Fruit fly (Drosophila melanogaster): ENCODE results near the gene CG7706.

Gene CG7706

DNA sequence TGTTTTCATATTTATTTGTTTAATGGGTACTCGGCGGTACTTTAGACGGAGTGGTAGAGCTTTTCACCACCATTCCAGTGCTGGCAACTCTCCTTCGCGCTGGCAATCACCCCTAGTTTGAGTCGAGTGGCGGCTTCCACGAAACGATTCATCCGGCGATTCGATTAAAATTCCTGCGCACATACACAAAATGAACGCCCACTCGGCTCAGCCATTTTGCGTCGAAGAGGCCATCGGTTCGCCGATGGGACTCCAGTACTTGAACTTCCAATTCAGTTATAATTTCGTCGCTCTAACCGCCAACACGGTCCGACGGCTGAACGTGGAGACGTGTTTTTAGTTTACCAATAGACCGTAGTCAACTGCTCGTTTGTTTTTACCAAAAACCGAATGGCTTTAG lies 2.7 kb downstream of the CG7706 start, which contains the start of the genes CG46318 and ChT:
CG46318 (plus strand) TSS at position 273 of the 400 bp plus-strand sequence.
ChT (plus strand) TSS at position 273 of the 400 bp plus-strand sequence.
- no peak for TF ChIP-seq noc (tag; optimal IDR thresholded peaks at IDR 0.05)

DNA sequence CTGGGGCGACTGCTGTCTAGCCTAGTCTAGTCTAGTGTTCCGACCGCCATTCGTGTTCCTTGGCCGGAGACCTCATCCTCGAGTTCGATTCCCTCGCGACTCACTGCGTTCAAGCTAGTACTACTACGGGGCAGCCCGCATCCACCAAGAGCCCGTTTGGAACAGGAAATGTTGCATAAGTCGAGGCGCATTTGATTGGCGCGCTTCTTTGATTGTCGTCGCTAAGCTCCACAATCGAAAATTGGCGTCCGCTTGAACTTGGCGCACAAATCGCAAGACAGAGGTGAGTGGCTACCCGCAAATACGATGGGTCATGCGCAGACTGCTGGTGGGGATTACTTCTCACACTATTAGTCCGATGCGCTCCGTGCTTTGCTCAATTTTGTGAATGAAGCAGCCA lies 3.4 kb downstream of the CG7706 start:
- no peak for TF ChIP-seq noc (tag; optimal IDR thresholded peaks at IDR 0.05)

DNA sequence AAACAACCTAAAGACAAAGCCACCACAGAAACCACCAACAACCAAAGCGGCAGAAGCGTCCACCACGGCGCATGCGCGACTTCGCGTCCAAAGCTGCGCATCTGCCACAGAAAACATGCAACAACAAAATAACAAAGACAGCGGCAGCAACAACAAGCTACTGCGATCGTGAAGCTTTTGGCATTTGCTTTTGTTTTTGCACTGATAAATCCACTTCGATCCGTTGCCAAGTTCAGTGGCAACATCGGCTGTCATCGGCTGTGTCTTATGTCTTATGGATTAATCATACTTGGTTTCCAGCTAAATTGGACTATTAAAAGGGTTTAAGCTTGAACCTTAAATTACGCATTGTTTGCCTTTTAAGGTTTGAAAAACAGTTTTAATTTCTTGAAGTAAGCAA lies 15.0 kb downstream of the CG7706 start, which contains the start of gene Muc91C:
Muc91C (minus strand) TSS at position 101 of the 400 bp plus-strand sequence.
- TF ChIP-seq noc (tag; optimal IDR thresholded peaks at IDR 0.05), result no peak

DNA sequence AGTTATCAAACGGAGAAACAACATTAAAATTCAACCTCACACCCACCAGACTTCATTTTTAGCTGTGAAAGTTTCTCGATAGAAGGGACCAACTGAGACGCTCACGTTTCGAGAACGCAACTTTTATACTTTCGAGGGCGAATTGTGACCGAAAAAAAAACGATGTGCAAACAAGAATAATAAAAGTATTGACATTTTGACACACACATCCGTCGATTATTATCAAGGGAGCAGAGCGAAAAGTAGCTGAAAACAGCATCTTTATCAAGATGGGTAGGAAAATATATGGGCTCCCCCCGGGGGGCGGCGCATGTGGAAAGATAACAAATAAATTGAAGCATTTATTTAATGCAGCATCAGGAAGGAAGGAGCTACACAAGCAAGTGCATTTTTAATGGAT lies 16.0 kb downstream of the CG7706 start, which contains the start of gene CG14300:
CG14300 (minus strand) TSS at position 101 of the 400 bp plus-strand sequence.
- no peak for TF ChIP-seq noc (tag; optimal IDR thresholded peaks at IDR 0.05)

DNA sequence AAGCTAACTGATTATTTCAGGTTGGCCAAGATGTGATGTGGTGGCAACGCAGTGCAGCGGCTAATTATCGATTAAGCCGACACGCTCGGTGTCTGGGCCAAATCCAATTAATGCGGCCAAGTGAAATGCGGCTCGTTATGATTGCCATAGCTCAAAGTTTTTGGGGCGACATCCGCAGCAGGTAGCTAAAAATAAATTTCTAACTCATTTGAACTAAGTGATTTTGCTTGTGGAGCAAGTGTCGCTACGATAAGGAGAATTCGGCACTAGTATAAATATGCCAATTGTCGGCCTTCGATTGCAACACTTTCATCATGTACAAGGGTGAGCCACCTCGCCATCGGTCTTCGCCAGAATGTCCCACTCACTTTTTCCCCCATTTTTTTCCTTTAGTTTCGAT lies 17.3 kb downstream of the CG7706 start, which contains the start of gene CG34282:
CG34282 (plus strand) TSS at position 301 of the 400 bp plus-strand sequence.
- no peak for TF ChIP-seq noc (tag; optimal IDR thresholded peaks at IDR 0.05)

DNA sequence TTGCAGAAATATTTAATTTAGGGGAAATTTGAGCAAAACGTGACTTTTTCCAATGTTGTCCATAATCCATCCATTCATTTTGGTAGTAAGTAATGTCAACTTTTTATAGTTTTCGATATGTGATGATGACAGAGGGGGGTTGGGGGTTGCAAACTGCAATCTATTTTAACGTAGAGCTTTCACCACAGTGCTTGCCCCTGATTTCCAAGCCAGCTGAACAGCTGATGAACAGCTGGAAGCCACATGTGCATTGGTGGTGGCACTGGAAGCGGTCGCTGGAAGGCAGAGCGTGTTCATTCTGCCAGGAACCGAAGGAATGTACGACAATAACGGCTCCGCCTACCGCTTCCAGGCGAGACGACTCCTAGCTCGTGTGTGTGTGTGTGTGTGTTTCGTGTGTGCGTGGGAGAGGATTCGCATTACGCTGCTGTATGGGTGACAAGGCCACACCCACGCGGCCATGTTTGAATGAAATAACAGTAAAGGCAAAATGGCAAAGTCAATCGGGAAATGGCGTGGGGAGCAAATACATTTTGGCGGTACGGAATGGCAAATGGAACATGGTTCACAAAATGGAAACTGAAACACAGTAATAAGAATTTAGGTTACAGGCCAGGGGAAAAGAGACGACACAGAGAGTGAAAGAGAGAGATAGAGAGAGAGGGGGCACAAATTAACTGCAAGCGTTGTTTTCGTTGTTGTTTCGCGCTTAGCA lies 21.4 kb downstream of the CG7706 start:
- no peak for TF ChIP-seq noc (tag; optimal IDR thresholded peaks at IDR 0.05)

DNA sequence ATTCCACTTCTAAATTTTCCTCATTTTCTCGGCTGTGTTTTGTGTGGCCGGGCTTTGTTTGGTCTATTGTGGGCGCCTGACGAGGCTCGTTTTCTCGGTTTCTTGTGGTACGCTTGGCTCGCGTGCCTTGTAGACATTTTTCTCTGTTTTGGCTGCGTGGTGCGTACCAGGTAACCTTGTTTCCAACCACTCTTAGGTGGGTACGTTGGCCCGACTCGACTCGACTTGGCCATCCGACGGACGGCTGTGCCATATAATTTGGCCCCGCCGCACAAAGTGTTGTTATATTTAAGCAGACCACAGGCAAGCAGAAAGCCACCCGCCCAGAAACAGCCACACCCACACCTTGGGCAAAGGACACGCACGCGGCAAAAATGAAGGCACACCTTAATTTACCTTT lies 25.9 kb downstream of the CG7706 start:
- no peak for TF ChIP-seq noc (tag; optimal IDR thresholded peaks at IDR 0.05)

DNA sequence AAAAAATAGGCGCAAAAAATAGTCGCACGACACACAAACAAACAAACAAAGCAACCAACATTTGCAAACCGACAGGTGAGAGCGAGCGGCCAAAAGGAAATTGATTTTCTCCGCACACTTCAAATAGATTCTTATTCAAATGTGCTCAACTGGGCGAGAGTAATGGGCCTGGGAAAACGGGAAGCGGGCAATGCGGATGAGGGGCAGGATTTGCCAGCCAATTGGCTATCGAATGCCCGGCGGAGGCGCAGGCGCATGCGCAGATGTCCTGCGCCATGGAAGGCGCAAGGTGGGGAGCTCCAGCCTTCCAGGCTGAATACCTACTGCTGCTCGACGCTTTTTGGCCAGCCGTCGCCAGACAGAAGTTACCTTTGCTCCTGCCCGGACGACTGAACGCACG lies 27.5 kb downstream of the CG7706 start, which contains the start of the genes ChAT and VAChT:
ChAT (plus strand) TSS at position 352 of the 400 bp plus-strand sequence.
VAChT (plus strand) TSS at position 352 of the 400 bp plus-strand sequence.
- no peak for TF ChIP-seq noc (tag; optimal IDR thresholded peaks at IDR 0.05)

DNA sequence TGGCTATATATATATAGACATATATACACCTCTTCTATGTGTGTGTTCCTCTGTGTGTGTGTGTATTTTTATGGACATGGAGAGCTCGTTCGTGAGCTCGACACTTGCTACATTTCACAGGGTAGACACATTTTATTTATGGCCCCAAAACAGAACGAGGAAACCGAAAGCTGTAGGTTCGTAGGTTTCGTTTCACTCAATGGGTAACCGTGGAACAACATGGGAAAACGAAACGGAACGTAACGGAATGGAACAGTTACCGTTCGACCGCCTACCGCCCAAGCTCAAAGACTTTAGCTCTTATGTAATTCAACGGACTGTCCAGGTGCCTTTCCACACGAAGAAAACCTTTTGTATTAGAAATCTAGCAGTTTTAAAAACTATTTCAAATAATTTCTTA lies 28.7 kb downstream of the CG7706 start:
- no peak for TF ChIP-seq noc (tag; optimal IDR thresholded peaks at IDR 0.05)

DNA sequence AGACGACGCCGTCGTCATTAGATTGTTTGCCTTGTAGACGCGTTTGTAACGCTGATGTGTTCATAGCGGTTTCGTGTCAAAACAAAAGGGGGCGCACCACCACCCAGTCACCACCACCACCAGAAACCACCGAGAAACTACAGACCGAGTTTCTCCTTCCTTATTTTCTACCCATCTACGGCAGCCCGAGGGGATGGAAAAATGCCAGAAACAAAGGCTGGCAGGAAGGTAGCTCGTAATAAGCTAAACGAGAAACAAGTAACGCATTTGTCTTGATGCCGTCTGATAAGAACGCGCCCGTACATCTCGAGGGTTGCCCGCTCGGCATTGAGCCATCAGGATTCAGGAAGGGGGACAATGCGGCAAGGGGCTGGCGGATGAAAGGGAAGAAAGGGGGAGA lies 29.9 kb downstream of the CG7706 start:
- no peak for TF ChIP-seq noc (tag; optimal IDR thresholded peaks at IDR 0.05)

DNA sequence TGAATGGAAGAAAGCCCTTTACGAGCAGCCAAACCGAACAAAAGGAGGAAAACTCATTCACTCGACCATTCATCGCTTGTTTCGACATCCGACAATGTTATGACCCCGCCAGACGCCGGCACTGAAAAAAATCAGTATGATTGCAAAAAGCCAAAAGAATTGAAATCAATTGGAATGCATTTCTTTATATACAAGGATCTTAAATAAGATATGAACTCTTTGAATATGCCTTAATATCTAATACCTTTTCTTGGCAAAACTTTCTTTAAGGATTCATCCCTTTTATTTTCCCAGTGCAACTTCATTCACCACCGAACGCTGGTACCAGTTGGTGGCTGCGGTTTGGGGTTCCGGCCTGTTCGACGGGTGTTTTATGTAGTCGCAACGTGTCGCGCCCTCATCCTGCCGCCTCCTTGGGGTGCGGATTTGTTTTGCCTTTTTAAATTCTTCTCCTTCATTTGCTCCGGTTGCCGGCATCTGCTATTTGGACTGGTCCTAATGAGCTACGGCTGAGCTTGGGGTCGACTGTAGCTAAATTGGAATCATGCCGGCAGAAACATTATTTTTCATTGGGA lies 42.2 kb downstream of the CG7706 start:
- TF ChIP-seq noc (tag; optimal IDR thresholded peaks at IDR 0.05), result peak; percentile 45

DNA sequence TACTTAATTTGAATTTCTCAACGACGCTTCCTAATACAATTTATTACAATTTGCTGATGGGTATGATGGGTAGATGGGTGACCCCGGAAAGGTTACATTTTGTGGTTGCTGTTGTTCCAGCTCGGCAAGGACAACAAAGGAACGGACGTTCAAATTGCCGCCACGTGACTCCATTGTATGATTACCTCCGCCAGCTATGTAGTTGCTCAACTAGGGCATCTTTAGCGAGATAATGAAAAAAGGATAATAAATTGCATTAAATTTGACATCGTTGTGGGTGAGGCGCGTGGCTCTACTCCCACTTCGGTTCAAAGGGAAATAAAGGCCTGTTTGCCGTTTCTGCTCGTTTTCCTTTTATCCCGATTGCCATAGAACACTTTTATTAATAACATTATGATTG lies 43.8 kb downstream of the CG7706 start:
- TF ChIP-seq noc (tag; optimal IDR thresholded peaks at IDR 0.05), result no peak

DNA sequence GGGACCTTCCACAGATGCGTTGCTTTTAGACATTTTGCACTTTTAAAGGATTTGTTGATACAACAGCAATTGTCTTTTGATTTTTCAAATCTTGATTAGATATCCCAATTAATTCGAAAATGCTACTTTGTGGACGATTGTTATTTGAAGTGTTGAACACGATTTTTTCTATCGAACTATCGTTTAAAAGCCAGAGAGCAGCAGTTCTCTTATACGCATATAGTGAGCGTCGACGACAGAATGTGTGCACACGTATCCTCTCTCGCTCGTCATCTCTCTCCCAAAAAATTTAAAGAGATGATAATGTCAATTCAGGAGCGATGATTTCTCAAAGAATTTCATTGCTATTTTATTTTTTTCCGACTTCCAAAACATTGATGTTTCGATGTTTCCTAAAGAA lies 44.9 kb downstream of the CG7706 start, which contains the start of gene CG34283:
CG34283 (minus strand) TSS at position 101 of the 400 bp plus-strand sequence.
- no peak for TF ChIP-seq noc (tag; optimal IDR thresholded peaks at IDR 0.05)

DNA sequence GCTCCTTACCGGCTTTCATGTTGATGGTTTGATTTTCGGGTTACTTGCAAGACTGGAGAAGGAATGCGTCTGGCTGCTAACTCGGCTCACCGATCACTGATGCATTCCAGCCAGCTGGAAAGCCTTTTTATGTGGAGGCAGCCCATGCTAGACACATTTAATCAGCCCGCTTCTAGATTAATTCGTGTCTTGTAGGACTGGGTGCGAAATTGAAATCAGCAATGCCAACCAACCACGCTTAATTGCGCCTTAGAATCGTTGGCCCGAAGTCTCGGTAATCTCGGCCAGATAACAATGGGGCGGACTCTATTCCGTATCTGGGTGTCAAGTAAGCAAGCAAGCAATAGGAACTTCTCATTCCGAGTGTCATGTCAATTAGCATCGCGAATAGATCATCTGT lies 48.7 kb downstream of the CG7706 start, which contains the start of gene CG7714:
CG7714 (minus strand) TSS at position 101 of the 400 bp plus-strand sequence.
- no peak for TF ChIP-seq noc (tag; optimal IDR thresholded peaks at IDR 0.05)

DNA sequence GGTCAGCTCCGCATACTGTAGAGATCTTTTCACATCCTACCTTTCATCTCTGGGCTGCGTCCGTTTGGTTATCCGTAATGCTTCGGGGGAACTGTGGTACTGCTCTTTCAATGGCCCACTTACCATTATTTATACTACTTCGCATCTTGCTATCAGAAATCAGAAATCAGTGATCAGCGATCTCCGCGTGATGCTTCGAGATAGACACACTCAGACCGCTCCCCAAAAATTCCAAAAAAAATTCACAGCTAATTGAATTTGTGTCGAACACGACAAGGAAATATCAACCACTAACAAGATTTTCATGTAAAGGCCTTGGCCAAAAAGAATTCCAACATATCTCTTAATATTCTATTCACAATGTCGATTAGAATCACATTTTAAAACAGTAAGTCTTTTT lies 50.8 kb downstream of the CG7706 start, which contains the start of gene CG7715:
CG7715 (minus strand) TSS at position 101 of the 400 bp plus-strand sequence.
- no peak for TF ChIP-seq noc (tag; optimal IDR thresholded peaks at IDR 0.05)

All from whole organism, larva.